Worm (Caenorhabditis elegans) whole organism, L1 larva: ENCODE measurements around the gene B0563.6.
A peak's percentile ranks its signal among the peaks of the same experiment; 100 is the strongest.

Source experiments
- C04F5.9 ChIP-seq: sonication (generic microtip); optimal IDR thresholded peaks from 2 replicates; lab custom pipeline; 2016; ENCODE audit warnings: missing genetic modification characterization, missing compliant biosample characterization
- C16A3.4 ChIP-seq: fragments of 150-350 bp; optimal IDR thresholded peaks from 2 replicates; lab custom pipeline; 2014; ENCODE audit warnings: missing biosample characterization, missing genetic modification characterization
- ama-1 ChIP-seq: fragments of 150-350 bp; optimal IDR thresholded peaks from 2 replicates; lab custom pipeline; 2014
- blmp-1 ChIP-seq: fragments of 150-350 bp; optimal IDR thresholded peaks from 2 replicates; lab custom pipeline; 2014; ENCODE audit warnings: missing biosample characterization, missing genetic modification characterization
- dpl-1 ChIP-seq, 3 experiments: fragments of 150-350 bp in 2 of 3; sonication (generic microtip) in 1 of 3; optimal IDR thresholded peaks; 2 replicates each; lab custom pipeline; 2014 to 2017; ENCODE audit warnings: missing biosample characterization in 3 of 3, missing genetic modification characterization in 3 of 3, missing genetic modification reagents in 3 of 3
- dsc-1 ChIP-seq: sonication (generic microtip); optimal IDR thresholded peaks from 2 replicates; lab custom pipeline; 2016; ENCODE audit warnings: mild to moderate bottlenecking, missing genetic modification characterization, missing compliant biosample characterization
- efl-1 ChIP-seq, 4 experiments: fragments of 150-350 bp; optimal IDR thresholded peaks in 3 of 4; peaks in 1 of 4; 1 replicate in 1 of 4; 2 replicates in 3 of 4; lab custom pipeline; 2014; ENCODE audit warnings: missing biosample characterization in 2 of 4, missing genetic modification characterization in 2 of 4, missing genetic modification reagents in 2 of 4
- efl-3 ChIP-seq: fragments of 200-800 bp; sonication (Bioruptor generic); optimal IDR thresholded peaks from 2 replicates; lab custom pipeline; 2018; ENCODE audit warnings: mild to moderate bottlenecking, missing genetic modification characterization, missing compliant biosample characterization
- elt-2 ChIP-seq: sonication (generic microtip); optimal IDR thresholded peaks from 2 replicates; lab custom pipeline; 2016; ENCODE audit warnings: missing genetic modification characterization, mild to moderate bottlenecking, inconsistent platforms, missing compliant biosample characterization, missing genetic modification reagents
- ets-5 ChIP-seq: fragments of 200-800 bp; sonication (Bioruptor generic); IDR thresholded peaks from 2 replicates; pipeline ENCODE4 v1.3.6; 2022; ENCODE audit warnings: missing genetic modification characterization, missing compliant biosample characterization
- fkh-4 ChIP-seq: sonication (generic microtip); optimal IDR thresholded peaks from 2 replicates; lab custom pipeline; 2016; ENCODE audit warnings: missing compliant biosample characterization, missing genetic modification characterization, borderline replicate concordance
- irx-1 ChIP-seq: sonication (generic microtip); optimal IDR thresholded peaks from 2 replicates; lab custom pipeline; 2016; ENCODE audit warnings: missing genetic modification characterization, missing compliant biosample characterization
- isw-1 ChIP-seq: fragments of 200-800 bp; sonication (Bioruptor generic); IDR thresholded peaks from 2 replicates; pipeline ENCODE4 v1.3.6; 2022; ENCODE audit warnings: missing genetic modification characterization, missing compliant biosample characterization
- lin-14 ChIP-seq: fragments of 200-800 bp; sonication (Bioruptor generic); optimal IDR thresholded peaks from 2 replicates; lab custom pipeline; 2018; ENCODE audit warnings: mild to moderate bottlenecking, missing genetic modification characterization, moderate library complexity, missing compliant biosample characterization
- lin-15B ChIP-seq: fragments of 150-350 bp; sonication (generic microtip); optimal IDR thresholded peaks from 3 replicates; lab custom pipeline; 2014; ENCODE audit warnings: missing biosample characterization, missing genetic modification characterization
- lin-35 ChIP-seq, 2 experiments: fragments of 150-350 bp; optimal IDR thresholded peaks; 2 replicates each; lab custom pipeline; 2014; ENCODE audit warnings: missing biosample characterization in 2 of 2, missing genetic modification characterization in 2 of 2, missing genetic modification reagents in 2 of 2
- lir-3 ChIP-seq: sonication (generic microtip); optimal IDR thresholded peaks from 2 replicates; lab custom pipeline; 2016; ENCODE audit warnings: mild to moderate bottlenecking, missing genetic modification characterization, moderate library complexity, missing compliant biosample characterization; ENCODE audit not compliant: poor library complexity
- mdl-1 ChIP-seq, 2 experiments: fragments of 150-350 bp; optimal IDR thresholded peaks; 2 replicates each; lab custom pipeline; 2014 to 2017; ENCODE audit warnings: missing biosample characterization in 2 of 2, missing genetic modification characterization in 2 of 2, inconsistent platforms in 1 of 2
- nhr-11 ChIP-seq: fragments of 150-350 bp; optimal IDR thresholded peaks from 2 replicates; lab custom pipeline; 2014; ENCODE audit warnings: missing biosample characterization, missing genetic modification characterization
- nhr-20 ChIP-seq: sonication (generic microtip); optimal IDR thresholded peaks from 2 replicates; lab custom pipeline; 2016; ENCODE audit warnings: mild to moderate bottlenecking, missing genetic modification characterization, missing compliant biosample characterization
- nhr-237 ChIP-seq: fragments of 150-350 bp; optimal IDR thresholded peaks from 2 replicates; lab custom pipeline; 2014; ENCODE audit warnings: missing biosample characterization, missing genetic modification characterization
- nhr-28 ChIP-seq: fragments of 150-350 bp; optimal IDR thresholded peaks from 2 replicates; lab custom pipeline; 2014; ENCODE audit warnings: missing biosample characterization, missing genetic modification characterization
- nhr-71 ChIP-seq: sonication (generic microtip); optimal IDR thresholded peaks from 2 replicates; lab custom pipeline; 2016; ENCODE audit warnings: mild to moderate bottlenecking, missing genetic modification characterization, moderate library complexity, missing compliant biosample characterization
- nhr-84 ChIP-seq: sonication (generic microtip); optimal IDR thresholded peaks from 2 replicates; lab custom pipeline; 2017; ENCODE audit warnings: missing biosample characterization, missing genetic modification characterization
- nhr-90 ChIP-seq: sonication (generic microtip); optimal IDR thresholded peaks from 2 replicates; lab custom pipeline; 2016; ENCODE audit warnings: mild to moderate bottlenecking, missing genetic modification characterization, missing compliant biosample characterization; ENCODE audit not compliant: poor library complexity
- pax-3 ChIP-seq: fragments of 200-800 bp; sonication (Bioruptor generic); optimal IDR thresholded peaks from 2 replicates; lab custom pipeline; 2018; ENCODE audit warnings: mild to moderate bottlenecking, missing genetic modification characterization, moderate library complexity, missing compliant biosample characterization
- snu-23 ChIP-seq: sonication (generic microtip); optimal IDR thresholded peaks from 2 replicates; lab custom pipeline; 2016; ENCODE audit warnings: missing genetic modification characterization, missing compliant biosample characterization
- sptf-1 ChIP-seq: fragments of 150-350 bp; optimal IDR thresholded peaks from 2 replicates; lab custom pipeline; 2014; ENCODE audit warnings: missing biosample characterization, missing genetic modification characterization
- sup-37 ChIP-seq: fragments of 200-800 bp; sonication (Bioruptor generic); optimal IDR thresholded peaks from 2 replicates; lab custom pipeline; 2018; ENCODE audit warnings: mild to moderate bottlenecking, missing genetic modification characterization, missing compliant biosample characterization
- tbx-2 ChIP-seq: sonication (generic microtip); optimal IDR thresholded peaks from 2 replicates; lab custom pipeline; 2016; ENCODE audit warnings: missing genetic modification characterization, missing compliant biosample characterization
- tlp-1 ChIP-seq: fragments of 150-350 bp; optimal IDR thresholded peaks from 2 replicates; lab custom pipeline; 2014; ENCODE audit warnings: missing biosample characterization, missing genetic modification characterization
- unc-86 ChIP-seq: sonication (generic microtip); optimal IDR thresholded peaks from 2 replicates; lab custom pipeline; 2016; ENCODE audit warnings: missing genetic modification characterization, missing compliant biosample characterization
- ztf-4 ChIP-seq: fragments of 150-350 bp; optimal IDR thresholded peaks from 2 replicates; lab custom pipeline; 2014; ENCODE audit warnings: missing biosample characterization, missing genetic modification characterization

The B0563.6 gene

DNA sequence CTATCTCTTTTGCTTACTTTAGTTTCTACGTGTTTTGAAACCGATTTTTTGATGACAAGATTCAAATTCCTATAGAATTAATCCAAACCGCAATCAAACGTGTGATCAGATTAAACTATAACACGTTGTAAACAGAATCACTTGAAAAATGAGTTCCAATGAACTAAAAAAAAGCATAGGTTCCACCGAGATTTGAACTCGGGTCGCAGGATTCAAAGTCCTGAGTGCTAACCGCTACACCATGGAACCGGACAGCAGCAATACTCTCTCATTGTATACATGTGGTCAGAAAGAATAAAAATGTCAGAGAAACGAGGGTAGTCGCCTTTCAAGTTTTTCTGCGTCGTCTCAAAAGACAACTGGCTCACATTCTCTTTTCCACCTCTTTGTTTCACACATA is 46.1 kb upstream of the B0563.6 start (continued):
- TF ChIP-seq nhr-90 (peak; percentile 7), unc-86 (tag; lab: Kevin White, UChicago) (no peak), C16A3.4 (tag; lab: Kevin White, UChicago) (peak; percentile 53), nhr-20 (tag; lab: Kevin White, UChicago) (peak; percentile 53), lir-3 (peak; percentile 70), irx-1 (tag; lab: Kevin White, UChicago) (peak; percentile 62), pax-3 (tag; lab: Kevin White, UChicago) (no peak), lin-15B (tag; lab: Kevin White, UChicago) (no peak), nhr-84 (tag; lab: Kevin White, UChicago) (no peak), ama-1 (lab: Kevin White, UChicago) (no peak), isw-1 (GFP tag; lab: Robert Waterston, UW) (no peak; the same call in 1 of the 2 replicates), nhr-11 (no peak), sptf-1 (tag; lab: Kevin White, UChicago) (no peak), elt-2 (peak; percentile 15)
- TF ChIP-seq, all 84 proteins: peak for 33

DNA sequence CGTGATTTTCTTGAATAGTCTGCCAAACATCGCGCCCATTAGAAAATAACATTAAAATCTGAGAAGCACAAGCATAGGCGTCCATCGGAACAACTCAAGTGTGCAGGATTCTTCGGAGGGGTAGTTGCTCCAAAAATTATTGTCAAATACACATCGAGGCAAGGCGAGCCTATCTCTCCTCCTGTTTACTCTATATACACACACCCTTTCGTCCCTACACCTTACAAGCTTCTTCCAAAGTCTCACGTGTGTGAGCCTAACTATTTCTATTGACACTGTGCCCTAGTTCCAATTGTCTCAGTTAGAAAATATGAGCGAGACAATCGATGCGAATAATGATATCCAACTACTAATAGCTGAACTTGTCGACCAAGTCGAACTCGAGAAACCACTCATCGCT is 45.6 kb upstream of the B0563.6 start:
- TF ChIP-seq nhr-20 (tag; lab: Kevin White, UChicago) (no peak), nhr-237 (no peak), irx-1 (tag; lab: Kevin White, UChicago) (no peak), dsc-1 (tag; lab: Kevin White, UChicago) (no peak), unc-86 (tag; lab: Kevin White, UChicago) (no peak), ztf-4 (no peak), tbx-2 (tag; lab: Kevin White, UChicago) (no peak), efl-1 (optimal IDR thresholded peaks at IDR 0.05; lab: Kevin White, UChicago) (no peak), efl-1 (GFP tag; optimal IDR thresholded peaks at IDR 0.05 in 1 of 2; lab: Kevin White, UChicago) (peak in 1 of 2 experiments; percentile 84), mdl-1 (tag; optimal IDR thresholded peaks at IDR 0.05; lab: Kevin White, UChicago) (peak in 1 of 2 experiments; percentile 14)

DNA sequence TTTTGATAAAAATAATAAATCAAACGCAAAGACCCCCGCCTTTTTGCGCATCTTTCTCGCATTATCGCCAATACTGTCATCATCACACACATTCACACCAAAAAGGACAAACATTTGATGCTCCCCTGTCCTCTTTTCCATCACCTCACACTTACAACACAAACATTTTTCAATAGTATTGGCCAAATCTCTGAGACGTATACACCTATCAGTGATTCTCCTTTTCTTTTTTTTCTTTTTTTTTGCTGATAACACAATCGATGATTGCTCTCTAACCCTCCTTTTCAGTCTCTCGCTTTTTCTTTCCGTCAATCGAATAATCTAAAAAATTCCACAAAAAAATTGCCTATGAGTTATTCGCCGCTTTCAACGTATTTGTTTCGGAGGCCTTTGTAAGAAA is 40.6 kb upstream of the B0563.6 start:
- TF ChIP-seq ets-5 (GFP tag; lab: Robert Waterston, UW) (no peak), lin-14 (GFP tag; lab: Kevin White, UChicago) (peak; percentile 8), elt-2 (peak; percentile 62), lin-35 (GFP tag; optimal IDR thresholded peaks at IDR 0.05; lab: Kevin White, UChicago) (peak in 1 of 2 experiments; percentile 16), fkh-4 (tag; lab: Kevin White, UChicago) (no peak)

DNA sequence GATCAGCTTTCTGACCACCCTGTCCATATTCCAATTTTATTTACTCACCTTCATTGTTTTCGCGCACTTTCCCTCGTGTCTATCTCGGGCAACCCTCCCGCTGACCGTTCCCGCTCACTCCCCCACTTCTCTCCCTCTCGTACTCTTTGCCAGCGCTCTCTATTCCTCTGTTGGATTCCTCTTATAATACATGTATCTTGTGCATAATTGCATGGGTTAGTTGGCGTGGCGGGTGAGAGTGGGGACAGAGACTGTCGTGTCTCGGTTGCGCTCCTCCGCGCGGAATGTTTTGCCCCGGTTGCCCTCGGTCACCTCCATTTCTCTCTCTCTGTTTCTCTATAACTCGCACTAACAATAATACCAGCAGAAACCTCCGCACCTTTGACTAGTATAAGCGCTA is 35.4 kb upstream of the B0563.6 start:
- TF ChIP-seq lin-14 (GFP tag; lab: Kevin White, UChicago) (peak; percentile 18), efl-3 (GFP tag; lab: Kevin White, UChicago) (no peak), blmp-1 (tag; lab: Kevin White, UChicago) (peak; percentile 74), efl-1 (optimal IDR thresholded peaks at IDR 0.05; lab: Kevin White, UChicago) (no peak), efl-1 (GFP tag; optimal IDR thresholded peaks at IDR 0.05 in 1 of 2; lab: Kevin White, UChicago) (peak in 1 of 2 experiments; percentile 41)

DNA sequence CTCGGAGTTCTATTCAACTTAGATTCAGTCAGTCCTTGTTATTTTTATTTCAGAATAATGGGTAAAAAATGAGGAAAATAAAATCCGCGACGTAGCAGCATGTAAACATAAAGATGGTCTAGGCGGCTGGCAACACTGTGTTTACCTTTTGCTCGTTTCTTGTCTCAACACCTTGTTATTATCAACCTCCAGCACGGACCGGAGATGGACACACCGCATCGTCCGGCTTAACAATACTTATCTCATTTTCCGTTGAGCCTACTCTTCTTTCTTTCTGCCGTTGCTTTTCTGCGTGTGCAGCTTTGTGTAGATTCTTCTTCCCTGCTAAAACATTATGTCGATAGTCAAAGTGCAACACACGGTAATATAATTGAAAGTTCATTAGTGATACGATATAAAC is 34.5 kb upstream of the B0563.6 start:
- no peak for TF ChIP-seq dpl-1 (GFP tag; optimal IDR thresholded peaks at IDR 0.05; lab: Kevin White, UChicago)
- TF ChIP-seq tlp-1 (tag; lab: Kevin White, UChicago) = no peak
- TF ChIP-seq nhr-71 (tag; lab: Kevin White, UChicago) = no peak
- TF ChIP-seq efl-1 (optimal IDR thresholded peaks at IDR 0.05; lab: Kevin White, UChicago) = no peak
- no peak for TF ChIP-seq efl-1 (GFP tag; optimal IDR thresholded peaks at IDR 0.05 in 1 of 2; lab: Kevin White, UChicago)
- TF ChIP-seq snu-23 (GFP tag; lab: Kevin White, UChicago) = no peak
- TF ChIP-seq C04F5.9 (tag; lab: Kevin White, UChicago) = no peak
- no peak for TF ChIP-seq sup-37
- TF ChIP-seq nhr-28 (tag; lab: Kevin White, UChicago) = no peak
- TF ChIP-seq, all 84 proteins: peak for 0
